Fruit fly (Drosophila melanogaster): Measurements from ENCODE around the gene Vha16-5.

DNA sequence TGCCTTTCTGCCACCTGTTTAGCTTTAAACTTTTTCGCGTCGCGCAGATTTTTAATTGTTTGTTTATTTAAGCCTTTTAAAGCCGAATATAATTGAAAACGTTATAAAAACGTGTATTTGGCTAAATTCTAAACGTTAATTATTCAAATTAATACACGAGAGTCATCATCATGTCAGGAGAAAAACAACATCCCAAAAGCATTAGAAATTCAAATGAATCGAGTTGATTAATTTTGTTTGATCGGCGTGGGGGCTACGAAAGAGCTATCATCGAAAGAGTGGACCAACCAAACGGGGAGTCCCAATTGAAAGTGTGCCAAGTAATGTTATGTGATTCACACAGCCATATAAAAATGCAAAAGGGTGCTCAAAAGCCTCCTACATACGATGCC lies 49.1 kb downstream of the Vha16-5 start:
- TF ChIP-seq Lpt (GFP tag; optimal IDR thresholded peaks at IDR 0.05): no peak
- TF ChIP-seq CG4318 (GFP tag; optimal IDR thresholded peaks at IDR 0.05): no peak
- no peak for TF ChIP-seq CG34406 (GFP tag; optimal IDR thresholded peaks at IDR 0.05)
- TF ChIP-seq CG10669 (GFP tag; optimal IDR thresholded peaks at IDR 0.05): no peak
- TF ChIP-seq vri (GFP tag; optimal IDR thresholded peaks at IDR 0.05): no peak
- TF ChIP-seq OdsH (GFP tag; optimal IDR thresholded peaks at IDR 0.05): no peak
- no peak for TF ChIP-seq CG6163 (GFP tag; IDR thresholded peaks at IDR 0.05)
- no peak for TF ChIP-seq achi (GFP tag; optimal IDR thresholded peaks at IDR 0.05)
